Worm (Caenorhabditis elegans) whole organism, L4 larva: Measurements from ENCODE around the gene srh-127.
A peak's percentile ranks its signal among the peaks of the same experiment; 100 is the strongest.

Experiments
- F26F4.8 ChIP-seq: fragments of 200-800 bp; sonication (Bioruptor generic); conservative IDR thresholded peaks from 2 replicates; pipeline ENCODE4 v1.3.6; 2022; ENCODE audit warnings: missing genetic modification characterization, missing compliant biosample characterization
- F37D6.2 ChIP-seq: sonication (generic microtip); optimal IDR thresholded peaks from 2 replicates; lab custom pipeline; 2016; ENCODE audit warnings: mild to moderate bottlenecking, missing genetic modification characterization, missing compliant biosample characterization
- F44E2.7 ChIP-seq: fragments of 200-800 bp; sonication (Bioruptor generic); IDR thresholded peaks from 2 replicates; pipeline ENCODE4 v2.1.2; 2022; ENCODE audit warnings: missing genetic modification characterization, missing compliant biosample characterization
- F49E8.2 ChIP-seq: sonication (generic microtip); optimal IDR thresholded peaks from 2 replicates; lab custom pipeline; 2016; ENCODE audit warnings: missing compliant biosample characterization, mild to moderate bottlenecking, missing genetic modification characterization, borderline replicate concordance
- T26A8.4 ChIP-seq: fragments of 200-800 bp; sonication (Bioruptor generic); IDR thresholded peaks from 2 replicates; pipeline ENCODE4 v1.3.6; 2022; ENCODE audit warnings: missing genetic modification characterization, missing compliant biosample characterization
- Y48G9A.11 ChIP-seq: fragments of 200-800 bp; sonication (Bioruptor generic); IDR thresholded peaks from 2 replicates; pipeline ENCODE4 v1.3.6; 2022; ENCODE audit warnings: missing genetic modification reagents, missing genetic modification characterization, missing compliant biosample characterization
- ZK337.2 ChIP-seq: fragments of 200-800 bp; sonication (Bioruptor generic); IDR thresholded peaks from 2 replicates; pipeline ENCODE4 v1.3.6; 2022; ENCODE audit warnings: missing genetic modification reagents, missing genetic modification characterization, missing compliant biosample characterization
- ZK546.5 ChIP-seq, 2 experiments: sonication (generic microtip); optimal IDR thresholded peaks; 2 replicates each; lab custom pipeline; 2017; ENCODE audit warnings: missing biosample characterization in 2 of 2, missing genetic modification characterization in 2 of 2
- attf-4 ChIP-seq: sonication (generic microtip); optimal IDR thresholded peaks from 3 replicates; lab custom pipeline; 2017; ENCODE audit warnings: missing biosample characterization, missing genetic modification characterization
- ceh-28 ChIP-seq: fragments of 150-350 bp; optimal IDR thresholded peaks from 2 replicates; lab custom pipeline; 2014; ENCODE audit warnings: missing biosample characterization, missing genetic modification reagents, missing genetic modification characterization
- ceh-44 ChIP-seq: fragments of 200-800 bp; sonication (Bioruptor generic); IDR thresholded peaks from 2 replicates; pipeline ENCODE4 v1.3.6; 2022; ENCODE audit warnings: missing genetic modification reagents, missing genetic modification characterization, missing compliant biosample characterization
- cey-2 ChIP-seq: sonication (generic microtip); optimal IDR thresholded peaks from 3 replicates; lab custom pipeline; 2017; ENCODE audit warnings: missing genetic modification characterization, mild to moderate bottlenecking, missing compliant biosample characterization, antibody characterized with exemption, borderline replicate concordance; ENCODE audit not compliant: insufficient read depth
- dve-1 ChIP-seq: sonication (generic microtip); optimal IDR thresholded peaks from 2 replicates; lab custom pipeline; 2017; ENCODE audit warnings: antibody characterized with exemption, mild to moderate bottlenecking, missing genetic modification characterization, missing compliant biosample characterization; ENCODE audit not compliant: insufficient read depth
- fkh-10 ChIP-seq: fragments of 150-350 bp; optimal IDR thresholded peaks from 2 replicates; lab custom pipeline; 2014; ENCODE audit warnings: missing biosample characterization, missing genetic modification reagents, missing genetic modification characterization
- hif-1 ChIP-seq, 2 experiments: sonication (generic microtip); optimal IDR thresholded peaks; 2 replicates each; lab custom pipeline; 2016 to 2017; ENCODE audit warnings: missing compliant biosample characterization in 2 of 2, missing genetic modification characterization in 2 of 2, missing genetic modification reagents in 2 of 2, missing genotype in 2 of 2, mild to moderate bottlenecking in 1 of 2
- lin-13 ChIP-seq: fragments of 150-350 bp; optimal IDR thresholded peaks from 2 replicates; lab custom pipeline; 2014; ENCODE audit warnings: missing biosample characterization, missing genetic modification reagents, missing genetic modification characterization
- lin-29 ChIP-seq: fragments of 200-800 bp; sonication (Bioruptor generic); IDR thresholded peaks from 2 replicates; pipeline ENCODE4 v1.3.6; 2022; ENCODE audit warnings: missing genetic modification reagents, missing genetic modification characterization, missing compliant biosample characterization
- lin-38 ChIP-seq: fragments of 200-800 bp; sonication (Bioruptor generic); IDR thresholded peaks from 2 replicates; pipeline ENCODE4 v1.3.6; 2022; ENCODE audit warnings: missing genetic modification reagents, missing genetic modification characterization, missing compliant biosample characterization
- lin-39 ChIP-seq: fragments of 150-350 bp; optimal IDR thresholded peaks from 2 replicates; lab custom pipeline; 2014; ENCODE audit warnings: missing biosample characterization, missing genetic modification reagents, missing genetic modification characterization
- madf-5 ChIP-seq, 2 experiments: fragments of 200-800 bp; sonication (Bioruptor generic); IDR thresholded peaks; 2 replicates each; pipeline ENCODE4 v1.3.6; 2022; ENCODE audit warnings: missing compliant biosample characterization in 2 of 2, missing genetic modification characterization in 2 of 2
- mes-2 ChIP-seq: sonication (generic microtip); optimal IDR thresholded peaks from 2 replicates; lab custom pipeline; 2016; ENCODE audit warnings: missing genotype, mild to moderate bottlenecking, missing genetic modification characterization, missing compliant biosample characterization; ENCODE audit not compliant: poor library complexity, severe bottlenecking
- nhr-10 ChIP-seq: fragments of 150-350 bp; optimal IDR thresholded peaks from 2 replicates; lab custom pipeline; 2014; ENCODE audit warnings: missing biosample characterization, missing genetic modification characterization
- nhr-25 ChIP-seq: sonication (generic microtip); optimal IDR thresholded peaks from 2 replicates; lab custom pipeline; 2017; ENCODE audit warnings: missing genetic modification characterization, mild to moderate bottlenecking, missing compliant biosample characterization, antibody characterized with exemption, moderate library complexity, borderline replicate concordance; ENCODE audit not compliant: insufficient read depth
- nhr-28 ChIP-seq: fragments of 150-350 bp; optimal IDR thresholded peaks from 2 replicates; lab custom pipeline; 2014; ENCODE audit warnings: missing biosample characterization, missing genetic modification characterization
- nhr-41 ChIP-seq: fragments of 200-800 bp; sonication (Bioruptor generic); IDR thresholded peaks from 2 replicates; pipeline ENCODE4 v1.3.6; 2022; ENCODE audit warnings: missing genetic modification reagents, missing genetic modification characterization, missing compliant biosample characterization
- nhr-6 ChIP-seq: fragments of 150-350 bp; optimal IDR thresholded peaks from 2 replicates; lab custom pipeline; 2014; ENCODE audit warnings: missing biosample characterization, missing genetic modification characterization
- spr-3 ChIP-seq: fragments of 200-800 bp; sonication (Bioruptor generic); optimal IDR thresholded peaks from 2 replicates; lab custom pipeline; 2018; ENCODE audit warnings: mild to moderate bottlenecking, missing genetic modification characterization, missing compliant biosample characterization
- tag-97 ChIP-seq: fragments of 200-800 bp; sonication (Bioruptor generic); IDR thresholded peaks from 2 replicates; pipeline ENCODE4 v1.3.6; 2022; ENCODE audit warnings: missing genetic modification characterization, missing compliant biosample characterization
- tra-1 ChIP-seq: fragments of 200-800 bp; sonication (Bioruptor generic); IDR thresholded peaks from 2 replicates; pipeline ENCODE4 v1.3.6; 2022; ENCODE audit warnings: missing genetic modification reagents, missing genetic modification characterization, missing compliant biosample characterization
- unc-130 ChIP-seq: sonication (generic microtip); optimal IDR thresholded peaks from 2 replicates; lab custom pipeline; 2016; ENCODE audit warnings: missing genetic modification reagents, missing genetic modification characterization, missing compliant biosample characterization
- unc-39 ChIP-seq: sonication (generic microtip); optimal IDR thresholded peaks from 2 replicates; lab custom pipeline; 2017; ENCODE audit warnings: missing biosample characterization, missing genetic modification characterization
- unc-62 ChIP-seq, 3 experiments: fragments of 150-350 bp in 1 of 3; sonication (generic microtip); optimal IDR thresholded peaks in 2 of 3; peaks in 1 of 3; 1 replicate in 1 of 3; 2 replicates in 2 of 3; lab custom pipeline; 2014 to 2017; ENCODE audit warnings: missing biosample characterization in 3 of 3, missing genetic modification characterization in 3 of 3, missing genetic modification reagents in 3 of 3, missing genotype in 1 of 3
- vab-7 ChIP-seq: fragments of 200-800 bp; sonication (Bioruptor generic); IDR thresholded peaks from 2 replicates; pipeline ENCODE4 v1.3.6; 2022; ENCODE audit warnings: missing genetic modification reagents, missing genetic modification characterization, missing compliant biosample characterization
- ztf-7 ChIP-seq: fragments of 150-350 bp; optimal IDR thresholded peaks from 2 replicates; lab custom pipeline; 2014; ENCODE audit warnings: missing biosample characterization, missing genetic modification characterization

srh-127 gene

ce11 chrV:2934075-2934474 is 41.0 kb downstream of the srh-127 start, which contains the start of gene srh-247:
Gene srh-247 (minus strand): TSS chrV:2934175.
- TF ChIP-seq ZK546.5 (tag; optimal IDR thresholded peaks at IDR 0.05; lab: Kevin White, UChicago) (no peak), fkh-10 (GFP tag; lab: Kevin White, UChicago) (no peak), hif-1 (tag; optimal IDR thresholded peaks at IDR 0.05; lab: Kevin White, UChicago) (no peak), nhr-6 (tag; lab: Kevin White, UChicago) (no peak), lin-13 (GFP tag; lab: Kevin White, UChicago) (no peak), nhr-41 (no peak), F49E8.2 (tag; lab: Kevin White, UChicago) (no peak), lin-38 (no peak), unc-39 (tag; lab: Kevin White, UChicago) (no peak), tra-1 (GFP tag; lab: Robert Waterston, UW) (no peak), lin-39 (tag; lab: Kevin White, UChicago) (no peak), ZK337.2 (GFP tag; lab: Robert Waterston, UW) (no peak), ceh-44 (GFP tag; lab: Robert Waterston, UW) (no peak), mes-2 (tag; lab: Kevin White, UChicago) (no peak), unc-130 (no peak), madf-5 (GFP tag; IDR thresholded peaks at IDR 0.05; lab: Robert Waterston, UW) (no peak)

ce11 chrV:2938497-2938896 is 45.4 kb downstream of the srh-127 start, which contains the start of gene srw-141:
Gene srw-141 (minus strand): TSS chrV:2938597.
- no peak for TF ChIP-seq attf-4 (tag; lab: Kevin White, UChicago)

- TF ChIP-seq nhr-28, result no peak
- no peak for TF ChIP-seq vab-7 (GFP tag; lab: Robert Waterston, UW)
- TF ChIP-seq tra-1 (GFP tag; lab: Robert Waterston, UW), result no peak
- no peak for TF ChIP-seq cey-2 (tag; lab: Kevin White, UChicago)
- no peak for TF ChIP-seq T26A8.4
- no peak for TF ChIP-seq F37D6.2 (tag; lab: Kevin White, UChicago)
- TF ChIP-seq nhr-25 (tag; lab: Kevin White, UChicago), result no peak
- TF ChIP-seq tag-97 (GFP tag; lab: Robert Waterston, UW), result no peak
- no peak for TF ChIP-seq nhr-6 (tag; lab: Kevin White, UChicago)
- no peak for TF ChIP-seq F26F4.8 (GFP tag; lab: Robert Waterston, UW)
- no peak for TF ChIP-seq spr-3 (GFP tag; lab: Kevin White, UChicago)
- no peak for TF ChIP-seq lin-29 (GFP tag; lab: Robert Waterston, UW)
- TF ChIP-seq Y48G9A.11 (GFP tag; lab: Robert Waterston, UW), result no peak
- no peak for TF ChIP-seq ztf-7 (tag; lab: Kevin White, UChicago)
- no peak for TF ChIP-seq dve-1 (tag; lab: Kevin White, UChicago)
Observed at ce11 chrV:2941405-2941804, 48.3 kb downstream of the srh-127 start, which contains the start of gene srw-143. Gene srw-143 (minus strand): TSS chrV:2941505.

DNA sequence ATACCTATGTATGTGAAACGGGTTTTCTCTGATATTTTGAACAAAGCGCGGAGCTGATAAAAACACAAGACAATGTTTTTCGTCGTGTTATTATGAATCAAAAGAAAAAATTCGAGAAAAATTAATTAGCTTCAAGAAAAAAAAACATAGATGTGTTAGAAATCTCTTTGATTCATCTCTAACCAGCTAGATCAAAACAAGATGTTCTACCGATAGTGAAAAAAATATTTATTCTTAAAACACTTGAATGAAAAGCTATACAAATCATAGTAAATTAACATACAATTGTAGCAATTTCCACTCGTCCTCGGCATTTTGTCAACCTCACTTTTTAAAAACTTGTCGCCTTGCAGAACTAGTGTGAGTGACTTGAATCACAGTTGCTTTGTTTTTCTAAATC is 49.2 kb downstream of the srh-127 start:
- TF ChIP-seq unc-62 (GFP tag; optimal IDR thresholded peaks at IDR 0.05 in 1 of 2; lab: Kevin White, UChicago) (peak in 1 of 2 experiments; percentile 94), unc-62 (tag; optimal IDR thresholded peaks at IDR 0.05; lab: Kevin White, UChicago) (no peak), ceh-28 (tag; lab: Kevin White, UChicago) (no peak), hif-1 (tag; optimal IDR thresholded peaks at IDR 0.05; lab: Kevin White, UChicago) (no peak), F44E2.7 (no peak), nhr-10 (no peak)
- TF ChIP-seq, all 104 proteins: peak for 1
